Fruit fly (Drosophila melanogaster): Measurements from ENCODE around the gene wac.
A peak's percentile ranks its signal among the peaks of the same experiment; 100 is the strongest.

Gene wac

dm6 chr3L:297240-297639 lies 39.3 kb downstream of the wac start:
- TF ChIP-seq psq (GFP tag; optimal IDR thresholded peaks at IDR 0.05) (no peak), z (GFP tag; IDR thresholded peaks at IDR 0.05) (peak; percentile 85; the same call in 1 of the 3 replicates), pros (GFP tag; optimal IDR thresholded peaks at IDR 0.05) (peak; percentile 85), ac (GFP tag; optimal IDR thresholded peaks at IDR 0.05) (peak; percentile 73), crc (GFP tag; optimal IDR thresholded peaks at IDR 0.05) (no peak), Oaz (GFP tag; IDR thresholded peaks at IDR 0.05) (no peak), p53 (GFP tag; optimal IDR thresholded peaks at IDR 0.05) (no peak), Ets65A (GFP tag) (peak; percentile 28), CG30403 (GFP tag; optimal IDR thresholded peaks at IDR 0.05) (no peak), CG4707 (GFP tag; optimal IDR thresholded peaks at IDR 0.05) (no peak)

DNA sequence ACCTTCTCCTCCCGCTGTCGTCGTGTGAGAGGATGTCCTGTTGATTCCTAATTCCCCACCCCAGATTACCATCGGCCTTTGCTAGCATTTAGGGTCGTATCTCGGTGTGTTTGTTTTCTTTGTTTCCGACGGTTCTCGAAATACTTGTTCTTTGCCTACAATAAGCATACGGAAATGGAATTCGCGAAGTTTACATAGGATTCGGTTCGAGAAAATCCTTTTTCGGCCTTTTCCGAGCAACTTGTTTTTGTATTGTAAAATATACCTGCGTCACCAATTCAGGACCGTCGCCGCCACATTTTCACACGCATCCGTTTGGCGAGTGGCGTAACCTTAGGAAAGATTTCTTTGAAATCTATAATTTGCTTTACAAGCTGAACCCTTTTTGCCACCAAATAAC lies 40.5 kb downstream of the wac start:
- TF ChIP-seq Doc2 (GFP tag; IDR thresholded peaks at IDR 0.05) (no peak), Opbp (GFP tag; IDR thresholded peaks at IDR 0.05; ENCODE audit: partially characterized antibody) (no peak), bab2 (GFP tag; optimal IDR thresholded peaks at IDR 0.05) (no peak), CG14441 (GFP tag; IDR thresholded peaks at IDR 0.05) (no peak), tll (GFP tag; optimal IDR thresholded peaks at IDR 0.05) (peak in 1 of 2 experiments; percentile 52), cad (GFP tag; optimal IDR thresholded peaks at IDR 0.05) (peak; percentile 56), Dp (GFP tag; optimal IDR thresholded peaks at IDR 0.05) (no peak), CG15269 (tag; optimal IDR thresholded peaks at IDR 0.05) (no peak), Max (GFP tag; optimal IDR thresholded peaks at IDR 0.05) (no peak), Ada2b (GFP tag; IDR thresholded peaks at IDR 0.05) (no peak), hb (GFP tag; IDR thresholded peaks at IDR 0.05; ENCODE audit: partially characterized antibody) (no peak), CG1792 (GFP tag; optimal IDR thresholded peaks at IDR 0.05) (no peak), CG15479 (GFP tag; optimal IDR thresholded peaks at IDR 0.05) (peak; percentile 69), CG2129 (GFP tag; IDR thresholded peaks at IDR 0.05; ENCODE audit: partially characterized antibody) (no peak), maf-S (GFP tag; optimal IDR thresholded peaks at IDR 0.05) (no peak), CG3838 (GFP tag; optimal IDR thresholded peaks at IDR 0.05) (no peak), CG12071 (GFP tag; optimal IDR thresholded peaks at IDR 0.05) (no peak), gsb (GFP tag; IDR thresholded peaks at IDR 0.05) (no peak), Meics (GFP tag; optimal IDR thresholded peaks at IDR 0.05) (no peak), CG11093 (GFP tag; IDR thresholded peaks at IDR 0.05) (no peak)

DNA sequence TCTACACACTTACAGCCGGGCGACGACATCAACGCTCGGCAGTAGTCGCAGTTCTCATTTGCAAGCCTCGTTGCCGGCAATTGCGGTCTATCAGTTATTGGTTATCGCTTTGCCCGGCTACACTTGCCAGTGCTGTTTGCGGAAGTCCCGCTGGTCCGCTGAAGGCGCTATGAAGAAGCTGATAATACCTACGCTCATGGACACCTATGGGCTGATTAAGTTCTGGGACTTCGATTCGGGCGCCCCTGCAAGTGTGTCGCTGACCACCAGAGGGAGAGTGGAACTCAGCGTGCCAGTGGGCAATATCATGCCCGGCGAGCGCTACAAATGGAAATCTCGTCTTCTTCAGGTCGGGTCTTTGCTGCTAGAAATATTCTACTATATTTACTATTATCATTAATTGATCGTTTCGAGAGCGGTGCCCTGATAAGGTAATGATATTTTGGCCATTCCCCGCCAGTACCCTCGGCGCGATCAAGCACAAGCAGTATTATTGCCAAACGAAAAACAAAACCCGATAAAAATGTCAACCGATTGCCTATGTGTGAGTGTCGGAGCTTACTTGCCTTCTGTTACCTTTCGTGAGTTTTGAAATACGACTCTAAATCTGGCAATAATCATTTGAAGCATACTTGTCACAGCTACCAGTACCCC lies 42.1 kb downstream of the wac start:
- TF ChIP-seq vnd (GFP tag; IDR thresholded peaks at IDR 0.05; ENCODE audit: partially characterized antibody) (0 out of 3 replicates have a peak, but pooled peaks have one; percentile 36), CG7987 (GFP tag; optimal IDR thresholded peaks at IDR 0.05) (peak; percentile 11), tll (GFP tag; optimal IDR thresholded peaks at IDR 0.05) (no peak), CG8924 (tag; optimal IDR thresholded peaks at IDR 0.05) (no peak), gro (GFP tag; optimal IDR thresholded peaks at IDR 0.05) (peak; percentile 32), NC2α (GFP tag; optimal IDR thresholded peaks at IDR 0.05) (no peak), corto (GFP tag; optimal IDR thresholded peaks at IDR 0.05) (no peak), Nf-YC (tag; optimal IDR thresholded peaks at IDR 0.05) (no peak), Asciz (GFP tag; optimal IDR thresholded peaks at IDR 0.05) (no peak), unpg (GFP tag; optimal IDR thresholded peaks at IDR 0.05) (no peak), CG17568 (GFP tag; optimal IDR thresholded peaks at IDR 0.05) (no peak), Oli (tag; optimal IDR thresholded peaks at IDR 0.05) (no peak), CG17328 (GFP tag; IDR thresholded peaks at IDR 0.05) (no peak), CG16815 (GFP tag; optimal IDR thresholded peaks at IDR 0.05) (no peak), CG15011 (GFP tag; optimal IDR thresholded peaks at IDR 0.05) (no peak), C15 (GFP tag; IDR thresholded peaks at IDR 0.05) (no peak), mld (GFP tag; IDR thresholded peaks at IDR 0.05; ENCODE audit: partially characterized antibody) (no peak), ttk (GFP tag; IDR thresholded peaks at IDR 0.05) (no peak), CG12155 (GFP tag; optimal IDR thresholded peaks at IDR 0.05) (no peak), grn (GFP tag; optimal IDR thresholded peaks at IDR 0.05) (no peak), HmgD (GFP tag; optimal IDR thresholded peaks at IDR 0.05) (no peak)

Measured in whole organism, embryonic.